Fruit fly (Drosophila melanogaster): ENCODE measurements around the gene CG43998.

DNA sequence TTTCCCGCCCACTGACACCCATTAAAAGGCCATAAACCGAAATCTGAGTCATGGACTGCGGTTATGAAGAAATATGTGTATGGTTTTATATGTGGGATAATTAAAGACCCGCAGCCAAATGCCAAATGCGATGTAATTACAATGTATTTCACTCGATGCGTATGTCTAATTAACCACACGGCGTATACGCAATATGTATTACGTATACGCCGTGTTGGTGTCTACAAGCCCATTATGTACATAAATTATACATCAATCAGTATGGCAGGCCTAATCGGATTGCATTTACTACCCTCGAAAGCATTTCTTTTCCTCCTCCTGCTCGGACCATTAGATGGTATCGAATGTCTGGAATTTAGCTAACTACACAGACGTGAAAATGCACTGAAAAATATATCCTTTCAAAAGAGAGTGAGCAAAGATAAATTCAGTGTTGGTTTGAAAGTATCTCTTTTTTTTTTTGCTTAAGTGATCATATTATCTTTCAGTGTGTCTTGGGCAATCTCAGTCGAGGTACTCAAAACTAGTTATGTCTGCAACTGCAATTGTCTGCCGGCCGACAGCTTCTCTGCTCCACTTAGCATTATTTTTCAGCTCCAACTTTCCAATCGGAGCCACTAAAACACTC, 18.4 kb downstream of the CG43998 start:
- no peak for TF ChIP-seq psq (optimal IDR thresholded peaks at IDR 0.05)
- TF ChIP-seq usp (GFP tag; optimal IDR thresholded peaks at IDR 0.05), result no peak
- TF ChIP-seq pan (optimal IDR thresholded peaks at IDR 0.05), result no peak
